Worm (Caenorhabditis elegans): ENCODE results near the gene F42G8.8.

- TF ChIP-seq egl-27 (tag; optimal IDR thresholded peaks at IDR 0.05) (no peak), ZK546.5 (tag; optimal IDR thresholded peaks at IDR 0.05) (no peak), ztf-11 (tag; optimal IDR thresholded peaks at IDR 0.05) (no peak), unc-62 (GFP tag; optimal IDR thresholded peaks at IDR 0.05) (no peak), nhr-237 (tag; optimal IDR thresholded peaks at IDR 0.05) (no peak), fkh-2 (tag; optimal IDR thresholded peaks at IDR 0.05) (no peak), aly-2 (tag; optimal IDR thresholded peaks at IDR 0.05) (no peak), pha-4 (tag; optimal IDR thresholded peaks at IDR 0.05) (no peak)
Observed at ce11 chrIV:8099601-8100000, 19.3 kb upstream of the F42G8.8 start, which contains the start of gene Y42H9AR.2.

Data from whole organism, L3 larva.